Fruit fly (Drosophila melanogaster) whole organism, wandering third instar larva: Measurements from ENCODE around the gene Spp.

Experiments
- CG9705 ChIP-seq: fragments of 200-800 bp; sonication (Bioruptor generic); optimal IDR thresholded peaks from 2 replicates; lab custom pipeline; 2018; ENCODE audit warnings: missing biosample characterization, mild to moderate bottlenecking, missing genetic modification characterization
- CrebA ChIP-seq: fragments of 200-800 bp; sonication (Bioruptor generic); optimal IDR thresholded peaks from 2 replicates; lab custom pipeline; 2016; ENCODE audit warnings: missing biosample characterization, mild to moderate bottlenecking, missing genetic modification characterization, borderline replicate concordance
- Dfd ChIP-seq: fragments of >200 bp; optimal IDR thresholded peaks from 2 replicates; lab custom pipeline; 2017; ENCODE audit warnings: missing biosample characterization, missing genetic modification characterization
- Dif ChIP-seq: fragments of 200-275, 200-300 bp; sonication (Bioruptor generic); optimal IDR thresholded peaks from 2 replicates; lab custom pipeline; 2018; ENCODE audit warnings: missing biosample characterization, missing genetic modification characterization; ENCODE audit not compliant: partially characterized antibody
- GATAd ChIP-seq: sonication (Bioruptor generic); optimal IDR thresholded peaks from 2 replicates; lab custom pipeline; 2016; ENCODE audit warnings: missing biosample characterization, missing genetic modification characterization
- HLH106 ChIP-seq: fragments of 200-800 bp; optimal IDR thresholded peaks from 3 replicates; lab custom pipeline; 2019; ENCODE audit warnings: missing biosample characterization, mild to moderate bottlenecking, missing genetic modification characterization, moderate library complexity
- Hnf4 ChIP-seq: fragments of 200-800 bp; sonication (Bioruptor generic); optimal IDR thresholded peaks from 2 replicates; lab custom pipeline; 2016; ENCODE audit warnings: missing biosample characterization, mild to moderate bottlenecking, missing genetic modification characterization
- Hr83 ChIP-seq: fragments of 200-300 bp; sonication (Bioruptor generic); optimal IDR thresholded peaks from 2 replicates; lab custom pipeline; 2016; ENCODE audit warnings: missing biosample characterization, mild to moderate bottlenecking, missing genetic modification characterization, moderate library complexity; ENCODE audit not compliant: poor library complexity, severe bottlenecking
- Jra ChIP-seq: sonication (Bioruptor generic); optimal IDR thresholded peaks from 2 replicates; lab custom pipeline; 2016; ENCODE audit warnings: missing biosample characterization, missing genetic modification characterization
- Myc ChIP-seq: fragments of >200 bp; optimal IDR thresholded peaks from 2 replicates; lab custom pipeline; 2017
- OdsH ChIP-seq: fragments of 200-800 bp; sonication (Bioruptor generic); optimal IDR thresholded peaks from 2 replicates; lab custom pipeline; 2016; ENCODE audit warnings: missing biosample characterization, mild to moderate bottlenecking, missing genetic modification characterization
- Rel ChIP-seq, 2 experiments: fragments of 200-800 bp; sonication (Bioruptor generic) in 1 of 2; optimal IDR thresholded peaks; 2 replicates in 1 of 2; 3 replicates in 1 of 2; lab custom pipeline; 2016 to 2019; ENCODE audit warnings: mild to moderate bottlenecking in 2 of 2, missing biosample characterization in 2 of 2, missing genetic modification characterization in 2 of 2, moderate library complexity in 1 of 2
- Sp1 ChIP-seq: fragments of 200-800 bp; sonication (Bioruptor generic); optimal IDR thresholded peaks from 3 replicates; lab custom pipeline; 2019; ENCODE audit warnings: missing biosample characterization, mild to moderate bottlenecking, missing genetic modification characterization, moderate library complexity
- br ChIP-seq: fragments of 200-800 bp; sonication (Bioruptor generic); optimal IDR thresholded peaks from 2 replicates; lab custom pipeline; 2016; ENCODE audit warnings: missing biosample characterization, missing genetic modification characterization
- dl ChIP-seq, 2 experiments: fragments of 175-275, 200-275 bp in 1 of 2; fragments of 200-275 bp in 1 of 2; sonication (Bioruptor generic); optimal IDR thresholded peaks; lab custom pipeline; 2018; ENCODE audit warnings: mild to moderate bottlenecking in 2 of 2, missing biosample characterization in 2 of 2, missing genetic modification characterization in 2 of 2, moderate library complexity in 2 of 2; ENCODE audit not compliant: partially characterized antibody in 2 of 2, insufficient read depth in 1 of 2
- dmrt93B ChIP-seq: fragments of 200-800 bp; sonication (Bioruptor generic); optimal IDR thresholded peaks from 2 replicates; lab custom pipeline; 2018; ENCODE audit warnings: missing biosample characterization, mild to moderate bottlenecking, missing genetic modification characterization
- dsf ChIP-seq: sonication (Bioruptor generic); optimal IDR thresholded peaks from 2 replicates; lab custom pipeline; 2016; ENCODE audit warnings: missing biosample characterization, missing genetic modification characterization, borderline replicate concordance
- ey ChIP-seq: fragments of 200-800 bp; sonication (Bioruptor generic); optimal IDR thresholded peaks from 2 replicates; lab custom pipeline; 2016; ENCODE audit warnings: missing biosample characterization, missing genetic modification characterization
- foxo ChIP-seq, 2 experiments: fragments of 200-800 bp; sonication (Bioruptor generic); optimal IDR thresholded peaks; 2 replicates in 1 of 2; 3 replicates in 1 of 2; lab custom pipeline; 2016 to 2017; ENCODE audit warnings: missing biosample characterization in 2 of 2, missing genetic modification characterization in 2 of 2
- fru ChIP-seq: fragments of 200-800 bp; sonication (Bioruptor generic); optimal IDR thresholded peaks from 3 replicates; lab custom pipeline; 2016; ENCODE audit warnings: missing biosample characterization, mild to moderate bottlenecking, missing genetic modification characterization
- h ChIP-seq: fragments of 200-800 bp; sonication (Bioruptor generic); optimal IDR thresholded peaks from 3 replicates; lab custom pipeline; 2016; ENCODE audit warnings: missing biosample characterization, mild to moderate bottlenecking, missing genetic modification characterization
- jim ChIP-seq: fragments of 175-275, 200-325 bp; sonication (Bioruptor generic); optimal IDR thresholded peaks from 2 replicates; lab custom pipeline; 2016; ENCODE audit warnings: missing biosample characterization, mild to moderate bottlenecking, missing genetic modification characterization
- psq ChIP-seq: fragments of 200-800 bp; sonication (Bioruptor generic); optimal IDR thresholded peaks from 3 replicates; lab custom pipeline; 2017; ENCODE audit warnings: missing biosample characterization, mild to moderate bottlenecking, missing genetic modification characterization, moderate library complexity
- rgr ChIP-seq: fragments of 200-800 bp; sonication (Bioruptor generic); optimal IDR thresholded peaks from 3 replicates; lab custom pipeline; 2016; ENCODE audit warnings: missing biosample characterization, mild to moderate bottlenecking, missing genetic modification characterization
- sage ChIP-seq: fragments of 200-800 bp; sonication (Bioruptor generic); optimal IDR thresholded peaks from 2 replicates; lab custom pipeline; 2016; ENCODE audit warnings: missing biosample characterization, mild to moderate bottlenecking, missing genetic modification characterization
- sv ChIP-seq: fragments of 200-800 bp; sonication (Bioruptor generic); optimal IDR thresholded peaks from 3 replicates; lab custom pipeline; 2016; ENCODE audit warnings: missing biosample characterization, missing genetic modification characterization
- tai ChIP-seq: sonication (Bioruptor generic); optimal IDR thresholded peaks from 2 replicates; lab custom pipeline; 2016; ENCODE audit warnings: missing biosample characterization, missing genetic modification characterization
- woc ChIP-seq: sonication (Bioruptor generic); optimal IDR thresholded peaks from 2 replicates; lab custom pipeline; 2016; ENCODE audit warnings: missing biosample characterization, mild to moderate bottlenecking, missing genetic modification characterization

The Spp gene

dm6 chr2L:530245-530644, 14.2 kb downstream of the Spp start (continued):
- TF ChIP-seq Hr83 (GFP tag; lab: Kevin White, UChicago) (peak; percentile 52), sv (GFP tag; lab: Kevin White, UChicago) (no peak)
- TF ChIP-seq, all 38 proteins: peak for 20

DNA sequence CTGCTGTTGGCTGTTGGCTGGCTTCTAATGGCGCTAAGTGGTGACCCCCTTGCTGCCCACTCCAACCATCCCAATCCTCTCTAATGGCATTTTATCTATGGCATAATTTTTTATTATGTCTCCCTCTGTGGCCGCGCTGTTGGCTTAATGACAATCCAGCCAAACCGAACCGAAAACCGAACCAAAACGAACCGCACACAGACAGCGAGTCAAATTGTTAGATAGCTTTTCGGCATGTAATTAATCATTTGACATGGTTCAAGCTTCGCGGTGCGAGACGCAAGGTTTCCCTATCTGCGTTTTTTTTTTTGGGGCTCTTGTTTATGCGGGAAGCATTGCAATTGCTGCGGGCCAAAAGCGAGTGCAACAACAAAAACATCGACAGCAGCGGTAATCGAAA, 16.8 kb downstream of the Spp start:
- TF ChIP-seq h = no peak
- no peak for TF ChIP-seq Sp1
- TF ChIP-seq dsf (GFP tag; lab: Kevin White, UChicago) = no peak
- no peak for TF ChIP-seq psq (GFP tag; lab: Kevin White, UChicago)
- TF ChIP-seq foxo (GFP tag; optimal IDR thresholded peaks at IDR 0.05; lab: Kevin White, UChicago) = no peak
- TF ChIP-seq dl (GFP tag; optimal IDR thresholded peaks at IDR 0.05; lab: Kevin White, UChicago; ENCODE audit: insufficient read depth in 1 of 2, partially characterized antibody in 2 of 2) = no peak
- no peak for TF ChIP-seq jim
- no peak for TF ChIP-seq Rel (GFP tag; optimal IDR thresholded peaks at IDR 0.05; lab: Kevin White, UChicago)
- TF ChIP-seq Rel (tag; optimal IDR thresholded peaks at IDR 0.05; lab: Kevin White, UChicago) = no peak
- TF ChIP-seq Hnf4 (GFP tag; lab: Kevin White, UChicago) = no peak

DNA sequence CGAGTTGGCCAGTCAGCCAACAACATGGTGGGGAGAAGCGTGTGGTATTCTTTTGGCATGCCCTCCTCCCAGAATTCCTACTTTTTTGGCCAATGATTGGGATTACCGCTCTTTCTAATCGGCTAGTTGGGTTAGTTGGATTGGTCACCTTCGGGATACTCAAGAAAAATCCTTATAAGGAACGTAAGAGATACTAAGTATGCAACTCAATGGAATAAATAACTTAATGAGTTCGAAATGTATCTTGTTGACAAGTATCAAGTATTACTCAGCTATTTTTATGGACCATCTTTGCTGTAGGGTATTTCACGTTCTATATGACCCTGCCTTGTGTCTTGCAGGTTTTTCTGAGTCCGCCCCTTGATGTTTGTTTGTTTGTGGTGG, 17.5 kb downstream of the Spp start:
- peak; percentile 9 for TF ChIP-seq psq (GFP tag; lab: Kevin White, UChicago)
- TF ChIP-seq Dfd (GFP tag; lab: Kevin White, UChicago) = no peak
- no peak for TF ChIP-seq Dif
- TF ChIP-seq foxo (GFP tag; optimal IDR thresholded peaks at IDR 0.05; lab: Kevin White, UChicago) = no peak
- TF ChIP-seq Jra = no peak
- TF ChIP-seq woc (GFP tag; lab: Kevin White, UChicago) = peak; percentile 27
- TF ChIP-seq Sp1 = no peak
- TF ChIP-seq rgr (GFP tag; lab: Kevin White, UChicago) = peak; percentile 4
- TF ChIP-seq OdsH (GFP tag; lab: Kevin White, UChicago) = peak; percentile 35
- TF ChIP-seq Hnf4 (GFP tag; lab: Kevin White, UChicago) = peak; percentile 15
- TF ChIP-seq CrebA (GFP tag; lab: Kevin White, UChicago) = no peak

DNA sequence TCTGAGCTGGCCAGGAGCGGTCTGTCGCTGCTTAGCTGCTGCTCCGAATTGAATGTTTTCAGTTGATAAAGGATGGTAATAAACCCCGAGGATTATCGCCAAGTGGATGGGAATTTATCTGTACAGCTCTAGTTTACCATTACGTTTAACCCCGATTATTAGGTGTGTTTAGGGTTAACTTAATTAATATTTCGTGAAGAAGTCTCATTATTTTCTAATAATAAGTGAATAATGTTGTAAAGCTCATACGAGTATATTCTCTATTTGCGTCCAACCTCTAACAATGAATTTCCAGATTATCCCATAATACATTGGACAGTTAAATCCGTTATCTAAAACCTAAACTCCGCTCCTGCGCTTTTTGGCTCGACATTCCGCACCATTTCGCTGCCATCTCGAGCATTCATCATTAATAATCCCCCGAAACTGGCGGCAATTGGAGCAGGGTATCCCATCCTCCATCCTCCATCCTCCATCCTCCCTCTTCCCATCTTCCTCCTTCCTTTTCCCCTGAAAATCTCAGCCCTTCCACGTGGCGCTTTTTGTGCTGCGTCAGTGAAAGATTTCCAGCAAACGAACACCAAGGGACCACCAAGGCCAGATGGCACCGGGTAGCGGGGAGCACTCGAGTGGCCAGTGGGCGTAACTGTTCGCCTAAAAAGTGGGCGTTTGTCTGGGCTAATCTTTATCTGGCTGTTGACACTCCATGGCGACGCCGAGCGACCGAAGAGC, 18.1 kb downstream of the Spp start:
- TF ChIP-seq Dif = no peak
- peak; percentile 8 for TF ChIP-seq woc (GFP tag; lab: Kevin White, UChicago)
- TF ChIP-seq ey (GFP tag; lab: Kevin White, UChicago) = peak; percentile 37
- no peak for TF ChIP-seq GATAd (GFP tag; lab: Kevin White, UChicago)
- TF ChIP-seq HLH106 (tag; lab: Kevin White, UChicago) = peak; percentile 62
- TF ChIP-seq CG9705 (GFP tag; lab: Kevin White, UChicago) = peak; percentile 33
- TF ChIP-seq Myc (lab: Kevin White, UChicago) = no peak
- peak; percentile 48 for TF ChIP-seq fru
- no peak for TF ChIP-seq dl (GFP tag; optimal IDR thresholded peaks at IDR 0.05; lab: Kevin White, UChicago; ENCODE audit: insufficient read depth in 1 of 2, partially characterized antibody in 2 of 2)
- TF ChIP-seq foxo (GFP tag; optimal IDR thresholded peaks at IDR 0.05; lab: Kevin White, UChicago) = peak in 1 of 2 experiments; percentile 41
- no peak for TF ChIP-seq sv (GFP tag; lab: Kevin White, UChicago)
- TF ChIP-seq Sp1 = peak; percentile 46
- peak; percentile 40 for TF ChIP-seq dmrt93B
- TF ChIP-seq tai = peak; percentile 4
- TF ChIP-seq OdsH (GFP tag; lab: Kevin White, UChicago) = peak; percentile 35
- no peak for TF ChIP-seq Rel (GFP tag; optimal IDR thresholded peaks at IDR 0.05; lab: Kevin White, UChicago)
- no peak for TF ChIP-seq Rel (tag; optimal IDR thresholded peaks at IDR 0.05; lab: Kevin White, UChicago)
- no peak for TF ChIP-seq sage (GFP tag; lab: Kevin White, UChicago)
- peak; percentile 42 for TF ChIP-seq h
- TF ChIP-seq br (GFP tag; lab: Kevin White, UChicago) = peak; percentile 30

dm6 chr2L:525547-526180, 18.8 kb downstream of the Spp start:
- no peak for TF ChIP-seq jim
- TF ChIP-seq Dfd (GFP tag; lab: Kevin White, UChicago) = peak; percentile 64
